Worm (Caenorhabditis elegans) whole organism, L3 larva: ENCODE data around the gene F36H5.8.

Experiments
- R02D3.7 ChIP-seq: fragments of 150-350 bp; optimal IDR thresholded peaks from 2 replicates; lab custom pipeline; 2014; ENCODE audit warnings: missing biosample characterization, missing genetic modification characterization
- ceh-82 ChIP-seq: fragments of 150-350 bp; optimal IDR thresholded peaks from 2 replicates; lab custom pipeline; 2014; ENCODE audit warnings: missing biosample characterization, missing genetic modification characterization
- mdl-1 ChIP-seq: fragments of 150-350 bp; optimal IDR thresholded peaks from 2 replicates; lab custom pipeline; 2014; ENCODE audit warnings: missing biosample characterization, missing genetic modification characterization
- nhr-23 ChIP-seq: fragments of 150-350 bp; optimal IDR thresholded peaks from 2 replicates; lab custom pipeline; 2014; ENCODE audit warnings: missing biosample characterization, missing genetic modification reagents, missing genetic modification characterization
- nhr-28 ChIP-seq: fragments of 150-350 bp; optimal IDR thresholded peaks from 2 replicates; lab custom pipeline; 2014; ENCODE audit warnings: missing biosample characterization, missing genetic modification characterization
- pqm-1 ChIP-seq: fragments of 150-350 bp; optimal IDR thresholded peaks from 2 replicates; lab custom pipeline; 2017; ENCODE audit warnings: missing biosample characterization, missing genetic modification characterization, inconsistent platforms
- unc-62 ChIP-seq: fragments of 150-350 bp; sonication (generic microtip); optimal IDR thresholded peaks from 4 replicates; lab custom pipeline; 2014; ENCODE audit warnings: missing biosample characterization, missing genetic modification reagents, missing genetic modification characterization

DNA sequence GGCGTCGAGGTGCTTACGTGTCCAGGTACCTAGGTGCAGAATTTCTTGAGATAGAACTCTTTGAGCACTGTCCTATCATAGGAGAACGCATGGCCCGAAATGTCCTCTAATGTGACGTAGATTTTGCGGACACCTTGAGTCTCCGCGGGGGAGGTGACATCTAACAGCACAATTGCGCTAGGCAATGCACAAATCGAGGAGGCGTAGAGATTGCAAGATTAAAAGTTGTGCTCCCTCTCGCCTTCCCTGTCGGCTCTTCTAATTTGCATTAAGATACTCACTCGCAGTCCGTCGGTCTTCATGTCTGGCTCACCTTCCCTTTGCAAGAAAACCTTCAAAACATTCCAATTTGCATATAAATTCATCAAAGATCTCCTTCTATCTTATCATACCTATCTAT, 9.1 kb upstream of the F36H5.8 start, which contains the start of gene F36H5.18:
- no peak for TF ChIP-seq nhr-28 (tag; lab: Kevin White, UChicago)
- TF ChIP-seq ceh-82 (tag; lab: Kevin White, UChicago), result no peak
- no peak for TF ChIP-seq mdl-1
- TF ChIP-seq R02D3.7 (tag; lab: Kevin White, UChicago), result no peak
- no peak for TF ChIP-seq unc-62 (GFP tag; lab: Kevin White, UChicago)
- no peak for TF ChIP-seq nhr-23 (tag; lab: Kevin White, UChicago)
- TF ChIP-seq pqm-1, result no peak
